Fruit fly (Drosophila melanogaster): ENCODE data around the gene CG43055.

Gene CG43055

dm6 chr2L:4371516-4372136 lies 39.3 kb upstream of the CG43055 start (continued):
- peak; percentile 68 for TF ChIP-seq topi (GFP tag; optimal IDR thresholded peaks at IDR 0.05)
- peak; percentile 11 for TF ChIP-seq fd85E (GFP tag; optimal IDR thresholded peaks at IDR 0.05)
- peak; percentile 67 for TF ChIP-seq CG6276 (GFP tag; optimal IDR thresholded peaks at IDR 0.05)
- TF ChIP-seq pdm3 (GFP tag; optimal IDR thresholded peaks at IDR 0.05): peak; percentile 58
- peak; percentile 31 for TF ChIP-seq vri (GFP tag; optimal IDR thresholded peaks at IDR 0.05)
- TF ChIP-seq CG34406 (GFP tag; optimal IDR thresholded peaks at IDR 0.05): peak; percentile 77
- TF ChIP-seq Gug (GFP tag; IDR thresholded peaks at IDR 0.05): no peak
- peak; percentile 69 for TF ChIP-seq CG15336 (GFP tag; IDR thresholded peaks at IDR 0.05)
- peak; percentile 60 for TF ChIP-seq CG3919 (GFP tag; optimal IDR thresholded peaks at IDR 0.05)
- TF ChIP-seq spab (GFP tag; optimal IDR thresholded peaks at IDR 0.05): peak; percentile 4
- no peak for TF ChIP-seq Hr38 (GFP tag; optimal IDR thresholded peaks at IDR 0.05)
- TF ChIP-seq CG6808 (GFP tag; optimal IDR thresholded peaks at IDR 0.05): peak; percentile 39
- TF ChIP-seq Ets96B (tag; optimal IDR thresholded peaks at IDR 0.05): peak; percentile 38
- TF ChIP-seq CG11294 (GFP tag; IDR thresholded peaks at IDR 0.05): peak; percentile 19; the same call in 1 of the 2 replicates
- peak; percentile 67 for TF ChIP-seq CG8632 (GFP tag; optimal IDR thresholded peaks at IDR 0.05)
- peak; percentile 63 for TF ChIP-seq CG32006 (GFP tag; optimal IDR thresholded peaks at IDR 0.05)
- peak; percentile 67 for TF ChIP-seq Smox (GFP tag; optimal IDR thresholded peaks at IDR 0.05)
- TF ChIP-seq CG11902 (GFP tag; optimal IDR thresholded peaks at IDR 0.05): peak; percentile 46
- peak; percentile 79 for TF ChIP-seq Sox102F (GFP tag; optimal IDR thresholded peaks at IDR 0.05)
- TF ChIP-seq Met (GFP tag; optimal IDR thresholded peaks at IDR 0.05): peak; percentile 73
- peak; percentile 45 for TF ChIP-seq CG9139 (GFP tag; optimal IDR thresholded peaks at IDR 0.05)
- TF ChIP-seq Eip93F (GFP tag; optimal IDR thresholded peaks at IDR 0.05): peak; percentile 35
- TF ChIP-seq CG16779 (tag; optimal IDR thresholded peaks at IDR 0.05): no peak
- TF ChIP-seq fd59A (GFP tag; optimal IDR thresholded peaks at IDR 0.05): no peak
- peak; percentile 10 for TF ChIP-seq CG7368 (GFP tag; optimal IDR thresholded peaks at IDR 0.05)
- peak; percentile 55 for TF ChIP-seq CG1621 (tag; optimal IDR thresholded peaks at IDR 0.05)
- peak; percentile 65 for TF ChIP-seq CG6792 (GFP tag; optimal IDR thresholded peaks at IDR 0.05)

- TF ChIP-seq CG6276 (GFP tag; optimal IDR thresholded peaks at IDR 0.05) (no peak), CG1621 (tag; optimal IDR thresholded peaks at IDR 0.05) (no peak), Sox14 (GFP tag; optimal IDR thresholded peaks at IDR 0.05) (no peak), Ets21C (GFP tag; optimal IDR thresholded peaks at IDR 0.05) (no peak), Met (GFP tag; optimal IDR thresholded peaks at IDR 0.05) (no peak), spab (GFP tag; optimal IDR thresholded peaks at IDR 0.05) (no peak), fkh (GFP tag; optimal IDR thresholded peaks at IDR 0.05) (peak; percentile 29), svp (GFP tag) (peak; percentile 25)
Measured at dm6 chr2L:4372802-4373570, 38.0 kb upstream of the CG43055 start.

dm6 chr2L:4375035-4376009 lies 35.6 kb upstream of the CG43055 start:
- TF ChIP-seq CG6808 (GFP tag; optimal IDR thresholded peaks at IDR 0.05) (peak; percentile 68), CG6854 (GFP tag; optimal IDR thresholded peaks at IDR 0.05) (peak; percentile 40), salr (GFP tag; optimal IDR thresholded peaks at IDR 0.05) (no peak), CG8119 (GFP tag; IDR thresholded peaks at IDR 0.05) (peak; percentile 45; the same call in 2 of the 3 replicates), eg (GFP tag; IDR thresholded peaks at IDR 0.05) (peak; percentile 65; the same call in 2 of the 3 replicates), Ets96B (tag; optimal IDR thresholded peaks at IDR 0.05) (peak; percentile 2), CG9139 (GFP tag; optimal IDR thresholded peaks at IDR 0.05) (peak; percentile 20), fkh (GFP tag; optimal IDR thresholded peaks at IDR 0.05) (peak; percentile 82), Eip78C (GFP tag) (peak; percentile 64), esn (GFP tag; optimal IDR thresholded peaks at IDR 0.05) (no peak), CG15336 (GFP tag; IDR thresholded peaks at IDR 0.05) (peak; percentile 25; the same call in 1 of the 2 replicates), dsx (GFP tag; optimal IDR thresholded peaks at IDR 0.05; ENCODE audit: poor library complexity, severe bottlenecking) (peak; percentile 19), CG6792 (GFP tag; optimal IDR thresholded peaks at IDR 0.05) (no peak), Sox15 (GFP tag; optimal IDR thresholded peaks at IDR 0.05) (no peak), spab (GFP tag; optimal IDR thresholded peaks at IDR 0.05) (peak; percentile 47), Ets21C (GFP tag; optimal IDR thresholded peaks at IDR 0.05) (no peak), CG6163 (GFP tag; IDR thresholded peaks at IDR 0.05) (peak; percentile 16; the same call in 1 of the 3 replicates), ss (GFP tag; optimal IDR thresholded peaks at IDR 0.05) (peak; percentile 51 to 63), CG3032 (tag; optimal IDR thresholded peaks at IDR 0.05) (peak; percentile 9), CG6276 (GFP tag; optimal IDR thresholded peaks at IDR 0.05) (peak; percentile 50)

Data from whole organism, prepupa.